Worm (Caenorhabditis elegans): Measurements from ENCODE around the gene lin-1.

DNA sequence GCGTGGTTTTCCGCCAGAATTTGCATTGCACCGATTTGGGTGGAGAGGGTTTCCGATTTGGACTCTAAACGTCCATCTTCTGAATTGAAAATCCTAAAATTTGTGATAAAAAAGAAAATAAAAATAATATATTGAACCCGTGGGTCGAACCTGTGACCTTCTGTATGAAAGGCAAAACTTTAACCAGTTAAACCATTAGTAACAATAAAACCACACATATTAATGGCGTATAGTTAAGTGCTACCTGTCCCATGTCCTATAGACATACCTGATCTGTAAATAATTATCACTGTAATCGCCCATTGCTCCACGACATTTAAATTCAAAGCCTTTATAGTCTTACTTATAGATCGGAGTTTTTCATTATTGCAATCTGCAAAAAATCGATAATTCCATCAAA is 27.2 kb upstream of the lin-1 start:
- TF ChIP-seq him-1 (tag; optimal IDR thresholded peaks at IDR 0.05) (no peak), W03F9.2 (tag; optimal IDR thresholded peaks at IDR 0.05) (no peak)

Data from whole organism, L4/young adult.